Worm (Caenorhabditis elegans) whole organism, late embryonic: ENCODE measurements around the gene tbb-4.

ENCODE experiments used
- C08G9.2 ChIP-seq: sonication (generic microtip); optimal IDR thresholded peaks from 2 replicates; lab custom pipeline; 2016; ENCODE audit warnings: mild to moderate bottlenecking, missing genetic modification characterization, moderate library complexity, missing compliant biosample characterization
- C38D4.7 ChIP-seq: fragments of 200-800 bp; sonication (Bioruptor generic); optimal IDR thresholded peaks from 2 replicates; lab custom pipeline; 2018; ENCODE audit warnings: mild to moderate bottlenecking, missing genetic modification characterization, moderate library complexity, missing compliant biosample characterization
- F13H6.1 ChIP-seq: sonication (generic microtip); optimal IDR thresholded peaks from 2 replicates; lab custom pipeline; 2016; ENCODE audit warnings: missing genetic modification characterization, missing compliant biosample characterization
- K02D7.2 ChIP-seq: sonication (generic microtip); optimal IDR thresholded peaks from 2 replicates; lab custom pipeline; 2017; ENCODE audit warnings: mild to moderate bottlenecking, missing genetic modification characterization, missing compliant biosample characterization
- T23F11.4 ChIP-seq: fragments of 200-800 bp; sonication (Bioruptor generic); optimal IDR thresholded peaks from 2 replicates; lab custom pipeline; 2018; ENCODE audit warnings: mild to moderate bottlenecking, missing genetic modification characterization, missing compliant biosample characterization
- Y22D7AL.16 ChIP-seq: sonication (generic microtip); optimal IDR thresholded peaks from 2 replicates; lab custom pipeline; 2016; ENCODE audit warnings: missing genetic modification characterization, missing compliant biosample characterization
- ama-1 ChIP-seq: fragments of 150-350 bp; optimal IDR thresholded peaks from 2 replicates; lab custom pipeline; 2014
- ceh-14 ChIP-seq: sonication (generic microtip); optimal IDR thresholded peaks from 2 replicates; lab custom pipeline; 2016; ENCODE audit warnings: missing genotype, missing genetic modification characterization, missing compliant biosample characterization
- ceh-19 ChIP-seq: fragments of 200-800 bp; sonication (Bioruptor generic); optimal IDR thresholded peaks from 2 replicates; lab custom pipeline; 2018; ENCODE audit warnings: mild to moderate bottlenecking, missing genetic modification characterization, missing compliant biosample characterization
- ceh-2 ChIP-seq: sonication (generic microtip); optimal IDR thresholded peaks from 2 replicates; lab custom pipeline; 2016; ENCODE audit warnings: missing genotype, missing genetic modification characterization, missing compliant biosample characterization
- ceh-22 ChIP-seq: sonication (generic microtip); optimal IDR thresholded peaks from 2 replicates; lab custom pipeline; 2017; ENCODE audit warnings: missing biosample characterization, missing genetic modification characterization
- ceh-24 ChIP-seq: sonication (generic microtip); optimal IDR thresholded peaks from 2 replicates; lab custom pipeline; 2016; ENCODE audit warnings: mild to moderate bottlenecking, missing genetic modification characterization, missing compliant biosample characterization
- ceh-30 ChIP-seq: fragments of 150-350 bp; optimal IDR thresholded peaks from 2 replicates; lab custom pipeline; 2014; ENCODE audit warnings: missing biosample characterization, missing genetic modification characterization
- ceh-31 ChIP-seq: sonication (generic microtip); optimal IDR thresholded peaks from 2 replicates; lab custom pipeline; 2016; ENCODE audit warnings: missing genetic modification characterization, missing compliant biosample characterization
- ceh-34 ChIP-seq: sonication (generic microtip); optimal IDR thresholded peaks from 2 replicates; lab custom pipeline; 2016; ENCODE audit warnings: mild to moderate bottlenecking, missing genetic modification characterization, missing compliant biosample characterization
- ceh-45 ChIP-seq: fragments of 200-800 bp; sonication (Bioruptor generic); IDR thresholded peaks from 2 replicates; pipeline ENCODE4 v1.3.6; 2022; ENCODE audit warnings: missing genetic modification reagents, missing genetic modification characterization, missing compliant biosample characterization
- ceh-48 ChIP-seq: sonication (generic microtip); optimal IDR thresholded peaks from 2 replicates; lab custom pipeline; 2016; ENCODE audit warnings: missing genetic modification characterization, inconsistent platforms, missing compliant biosample characterization
- ceh-6 ChIP-seq: fragments of 200-800 bp; sonication (Bioruptor generic); optimal IDR thresholded peaks from 2 replicates; lab custom pipeline; 2018; ENCODE audit warnings: mild to moderate bottlenecking, missing genetic modification characterization, missing compliant biosample characterization
- ceh-9 ChIP-seq: sonication (generic microtip); optimal IDR thresholded peaks from 2 replicates; lab custom pipeline; 2016; ENCODE audit warnings: mild to moderate bottlenecking, missing genetic modification characterization, inconsistent platforms, missing compliant biosample characterization
- dve-1 ChIP-seq: sonication (generic microtip); optimal IDR thresholded peaks from 2 replicates; lab custom pipeline; 2017; ENCODE audit warnings: antibody characterized with exemption, mild to moderate bottlenecking, missing genetic modification characterization, missing compliant biosample characterization
- elt-4 ChIP-seq: sonication (generic microtip); optimal IDR thresholded peaks from 2 replicates; lab custom pipeline; 2016; ENCODE audit warnings: missing genetic modification characterization, missing compliant biosample characterization
- ets-4 ChIP-seq: sonication (generic microtip); optimal IDR thresholded peaks from 2 replicates; lab custom pipeline; 2016; ENCODE audit warnings: missing genetic modification characterization, missing compliant biosample characterization
- eyg-1 ChIP-seq: sonication (generic microtip); optimal IDR thresholded peaks from 2 replicates; lab custom pipeline; 2016; ENCODE audit warnings: missing genotype, missing genetic modification characterization, missing compliant biosample characterization
- fkh-10 ChIP-seq: fragments of 150-350 bp; optimal IDR thresholded peaks from 2 replicates; lab custom pipeline; 2014; ENCODE audit warnings: missing biosample characterization, missing genetic modification reagents, missing genetic modification characterization
- fkh-6 ChIP-seq: sonication (generic microtip); optimal IDR thresholded peaks from 2 replicates; lab custom pipeline; 2016; ENCODE audit warnings: missing genetic modification characterization, missing compliant biosample characterization
- gmeb-2 ChIP-seq: sonication (generic microtip); optimal IDR thresholded peaks from 2 replicates; lab custom pipeline; 2016; ENCODE audit warnings: missing genetic modification characterization, inconsistent platforms, missing compliant biosample characterization
- hlh-13 ChIP-seq: fragments of 200-800 bp; sonication (Bioruptor generic); optimal IDR thresholded peaks from 2 replicates; lab custom pipeline; 2018; ENCODE audit warnings: mild to moderate bottlenecking, missing genetic modification characterization, missing compliant biosample characterization
- hlh-15 ChIP-seq: sonication (generic microtip); optimal IDR thresholded peaks from 2 replicates; lab custom pipeline; 2016; ENCODE audit warnings: missing genetic modification characterization, missing compliant biosample characterization
- hlh-30 ChIP-seq: sonication (generic microtip); optimal IDR thresholded peaks from 2 replicates; lab custom pipeline; 2017; ENCODE audit warnings: antibody characterized with exemption, missing genetic modification characterization, missing compliant biosample characterization; ENCODE audit not compliant: insufficient read depth
- hlh-6 ChIP-seq: sonication (generic microtip); optimal IDR thresholded peaks from 2 replicates; lab custom pipeline; 2016; ENCODE audit warnings: missing genotype, missing genetic modification characterization, missing compliant biosample characterization
- hlh-8 ChIP-seq: sonication (generic microtip); optimal IDR thresholded peaks from 2 replicates; lab custom pipeline; 2016; ENCODE audit warnings: missing genotype, missing genetic modification characterization, missing compliant biosample characterization
- lim-6 ChIP-seq: sonication (generic microtip); optimal IDR thresholded peaks from 2 replicates; lab custom pipeline; 2016; ENCODE audit warnings: missing genetic modification characterization, missing compliant biosample characterization
- lin-11 ChIP-seq: fragments of 200-800 bp; sonication (Bioruptor generic); optimal IDR thresholded peaks from 2 replicates; lab custom pipeline; 2018; ENCODE audit warnings: mild to moderate bottlenecking, missing genetic modification characterization, missing compliant biosample characterization
- madf-2 ChIP-seq: sonication (generic microtip); optimal IDR thresholded peaks from 2 replicates; lab custom pipeline; 2017; ENCODE audit warnings: missing genetic modification characterization, missing compliant biosample characterization
- mec-3 ChIP-seq: sonication (generic microtip); optimal IDR thresholded peaks from 2 replicates; lab custom pipeline; 2016; ENCODE audit warnings: borderline replicate concordance, missing genetic modification characterization, missing compliant biosample characterization
- nhr-11 ChIP-seq: fragments of 150-350 bp; optimal IDR thresholded peaks from 2 replicates; lab custom pipeline; 2014; ENCODE audit warnings: missing biosample characterization, missing genetic modification characterization
- nhr-232 ChIP-seq: sonication (generic microtip); optimal IDR thresholded peaks from 2 replicates; lab custom pipeline; 2016; ENCODE audit warnings: missing genetic modification characterization, missing compliant biosample characterization
- npax-4 ChIP-seq: sonication (generic microtip); optimal IDR thresholded peaks from 2 replicates; lab custom pipeline; 2016; ENCODE audit warnings: missing genetic modification characterization, missing compliant biosample characterization
- odd-2 ChIP-seq: sonication (generic microtip); optimal IDR thresholded peaks from 2 replicates; lab custom pipeline; 2017; ENCODE audit warnings: antibody characterized with exemption, mild to moderate bottlenecking, missing genetic modification characterization, missing compliant biosample characterization
- pha-2 ChIP-seq: sonication (generic microtip); optimal IDR thresholded peaks from 2 replicates; lab custom pipeline; 2017; ENCODE audit warnings: mild to moderate bottlenecking, missing genetic modification characterization, missing compliant biosample characterization
- pha-4 ChIP-seq: fragments of 150-350 bp; optimal IDR thresholded peaks from 2 replicates; lab custom pipeline; 2018; ENCODE audit warnings: missing biosample characterization, missing genetic modification reagents, missing genetic modification characterization
- pqm-1 ChIP-seq: sonication (generic microtip); optimal IDR thresholded peaks from 2 replicates; lab custom pipeline; 2016; ENCODE audit warnings: missing genetic modification characterization, missing compliant biosample characterization
- pros-1 ChIP-seq: fragments of 150-350 bp; optimal IDR thresholded peaks from 2 replicates; lab custom pipeline; 2014; ENCODE audit warnings: missing biosample characterization, missing genetic modification reagents, missing genetic modification characterization
- sdc-2 ChIP-seq: sonication (generic microtip); optimal IDR thresholded peaks from 2 replicates; lab custom pipeline; 2016; ENCODE audit warnings: missing genotype, missing genetic modification characterization, missing compliant biosample characterization
- sox-2 ChIP-seq: fragments of 200-800 bp; sonication (Bioruptor generic); IDR thresholded peaks from 2 replicates; pipeline ENCODE4 v1.3.6; 2022; ENCODE audit warnings: missing genetic modification reagents, missing genetic modification characterization, missing compliant biosample characterization
- syd-9 ChIP-seq: sonication (generic microtip); optimal IDR thresholded peaks from 2 replicates; lab custom pipeline; 2016; ENCODE audit warnings: mild to moderate bottlenecking, missing genetic modification characterization, moderate library complexity, missing compliant biosample characterization
- tbx-2 ChIP-seq: sonication (generic microtip); optimal IDR thresholded peaks from 2 replicates; lab custom pipeline; 2016; ENCODE audit warnings: missing genetic modification characterization, missing compliant biosample characterization
- tbx-7 ChIP-seq: sonication (generic microtip); optimal IDR thresholded peaks from 2 replicates; lab custom pipeline; 2016; ENCODE audit warnings: missing genotype, missing genetic modification characterization, missing compliant biosample characterization
- ttx-3 ChIP-seq: sonication (generic microtip); optimal IDR thresholded peaks from 2 replicates; lab custom pipeline; 2016; ENCODE audit warnings: missing genetic modification reagents, missing genetic modification characterization, missing compliant biosample characterization
- unc-3 ChIP-seq, 2 experiments: fragments of 200-800 bp in 1 of 2; sonication (Bioruptor generic) in 1 of 2; sonication (generic microtip) in 1 of 2; conservative IDR thresholded peaks in 1 of 2; optimal IDR thresholded peaks in 1 of 2; 2 replicates each; pipeline versions ENCODE4 v1.3.6 to Lab custom; 2016 to 2022; ENCODE audit warnings: missing compliant biosample characterization in 2 of 2, missing genetic modification characterization in 2 of 2, missing genetic modification reagents in 1 of 2
- unc-55 ChIP-seq: sonication (generic microtip); optimal IDR thresholded peaks from 2 replicates; lab custom pipeline; 2017; ENCODE audit warnings: missing biosample characterization, missing genetic modification reagents, missing genetic modification characterization
- unc-86 ChIP-seq: sonication (generic microtip); optimal IDR thresholded peaks from 2 replicates; lab custom pipeline; 2016; ENCODE audit warnings: missing genetic modification characterization, missing compliant biosample characterization
- ztf-16 ChIP-seq: sonication (generic microtip); optimal IDR thresholded peaks from 2 replicates; lab custom pipeline; 2017; ENCODE audit warnings: missing genetic modification characterization, missing compliant biosample characterization

Gene tbb-4

ce11 chrX:9467573-9467972, 30.9 kb upstream of the tbb-4 start:
- peak; percentile 88 for TF ChIP-seq ceh-19
- peak; percentile 86 for TF ChIP-seq unc-86 (tag; lab: Kevin White, UChicago)
- TF ChIP-seq odd-2 (tag; lab: Kevin White, UChicago) = peak; percentile 71
- peak; percentile 90 for TF ChIP-seq hlh-6 (tag; lab: Kevin White, UChicago)
- TF ChIP-seq sox-2 (GFP tag; lab: Robert Waterston, UW) = peak; percentile 89
- peak; percentile 79 for TF ChIP-seq hlh-13 (GFP tag; lab: Kevin White, UChicago)
- peak; percentile 49 for TF ChIP-seq tbx-7 (tag; lab: Kevin White, UChicago)
- TF ChIP-seq tbx-2 = peak; percentile 78
- TF ChIP-seq madf-2 (tag; lab: Kevin White, UChicago) = peak; percentile 85
- peak; percentile 70 for TF ChIP-seq ceh-31
- TF ChIP-seq fkh-10 (GFP tag; lab: Kevin White, UChicago) = no peak
- peak; percentile 82 for TF ChIP-seq lin-11 (tag; lab: Kevin White, UChicago)
- peak; percentile 67 for TF ChIP-seq ceh-24 (tag; lab: Kevin White, UChicago)
- TF ChIP-seq unc-55 (GFP tag; lab: Kevin White, UChicago) = no peak
- peak; percentile 83 for TF ChIP-seq F13H6.1 (tag; lab: Kevin White, UChicago)
- TF ChIP-seq ceh-48 (tag; lab: Kevin White, UChicago) = peak; percentile 70
- peak; percentile 89 for TF ChIP-seq ttx-3 (tag; lab: Kevin White, UChicago)
- peak; percentile 83 for TF ChIP-seq ceh-6
- peak; percentile 58 for TF ChIP-seq elt-4 (tag; lab: Kevin White, UChicago)
- peak; percentile 87 for TF ChIP-seq gmeb-2 (tag; lab: Kevin White, UChicago)
- no peak for TF ChIP-seq nhr-11 (tag; lab: Kevin White, UChicago)
- TF ChIP-seq pha-2 = peak; percentile 87
- no peak for TF ChIP-seq mec-3 (tag; lab: Kevin White, UChicago)
- no peak for TF ChIP-seq pha-4 (tag; lab: Kevin White, UChicago)
- peak; percentile 70 for TF ChIP-seq K02D7.2 (tag; lab: Kevin White, UChicago)
- peak; percentile 61 for TF ChIP-seq npax-4
- peak; percentile 80 for TF ChIP-seq fkh-6 (tag; lab: Kevin White, UChicago)
- peak; percentile 90 for TF ChIP-seq ceh-14 (tag; lab: Kevin White, UChicago)
- TF ChIP-seq dve-1 (tag; lab: Kevin White, UChicago) = peak; percentile 91
- TF ChIP-seq ceh-22 (tag; lab: Kevin White, UChicago) = no peak
- peak; percentile 27 for TF ChIP-seq ets-4 (tag; lab: Kevin White, UChicago)
- TF ChIP-seq ama-1 (lab: Kevin White, UChicago) = no peak
- peak; percentile 7 for TF ChIP-seq lim-6
- TF ChIP-seq T23F11.4 (GFP tag; lab: Kevin White, UChicago) = peak; percentile 78
- TF ChIP-seq C38D4.7 (GFP tag; lab: Kevin White, UChicago) = peak; percentile 74
- TF ChIP-seq hlh-15 (tag; lab: Kevin White, UChicago) = peak; percentile 82
- peak; percentile 79 for TF ChIP-seq ceh-2
- peak; percentile 61 for TF ChIP-seq C08G9.2 (tag; lab: Kevin White, UChicago)
- peak; percentile 26 for TF ChIP-seq ceh-9
- TF ChIP-seq hlh-8 (tag; lab: Kevin White, UChicago) = peak; percentile 49
- peak; percentile 90 for TF ChIP-seq ceh-45 (GFP tag; lab: Robert Waterston, UW)
- TF ChIP-seq pros-1 (tag; lab: Kevin White, UChicago) = peak; percentile 80
- TF ChIP-seq ceh-30 = peak; percentile 51
- TF ChIP-seq hlh-30 (tag; lab: Kevin White, UChicago) = peak; percentile 27
- TF ChIP-seq unc-3 (GFP tag; conservative IDR thresholded peaks at IDR 0.05; lab: Robert Waterston, UW) = peak; percentile 85
- peak; percentile 80 for TF ChIP-seq unc-3 (tag; optimal IDR thresholded peaks at IDR 0.05; lab: Kevin White, UChicago)
- peak; percentile 89 for TF ChIP-seq ceh-34
- TF ChIP-seq eyg-1 (tag; lab: Kevin White, UChicago) = peak; percentile 39
- peak; percentile 78 for TF ChIP-seq nhr-232
- peak; percentile 73 for TF ChIP-seq Y22D7AL.16
- TF ChIP-seq ztf-16 (tag; lab: Kevin White, UChicago) = peak; percentile 79
- TF ChIP-seq sdc-2 = peak; percentile 96
- TF ChIP-seq syd-9 = peak; percentile 87
- TF ChIP-seq pqm-1 (tag; lab: Kevin White, UChicago) = peak; percentile 11
